Fruit fly (Drosophila melanogaster): ENCODE results near the gene CG31431.

Gene CG31431

DNA sequence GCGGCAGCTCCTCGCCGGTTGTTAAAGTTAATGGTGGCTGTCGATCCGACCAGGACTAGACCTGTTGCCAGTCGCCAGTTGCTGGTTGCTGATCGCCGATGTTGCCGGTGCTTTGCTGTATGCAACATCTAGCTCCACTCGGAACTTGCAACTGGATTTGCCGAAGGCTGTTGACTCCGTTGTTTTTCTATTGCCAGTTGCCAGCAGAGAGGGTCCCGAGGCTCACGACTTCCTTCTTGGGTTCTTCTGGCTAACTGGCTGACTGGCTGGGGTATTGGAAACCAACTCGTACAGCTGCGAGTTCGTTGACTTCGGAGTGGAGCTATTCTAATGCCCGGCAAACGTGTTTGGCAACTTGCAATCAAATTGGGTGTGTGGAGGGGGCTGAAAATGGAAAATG is 39.4 kb upstream of the CG31431 start:
- TF ChIP-seq CG17801 (GFP tag; optimal IDR thresholded peaks at IDR 0.05; ENCODE audit: partially characterized antibody), result no peak

DNA sequence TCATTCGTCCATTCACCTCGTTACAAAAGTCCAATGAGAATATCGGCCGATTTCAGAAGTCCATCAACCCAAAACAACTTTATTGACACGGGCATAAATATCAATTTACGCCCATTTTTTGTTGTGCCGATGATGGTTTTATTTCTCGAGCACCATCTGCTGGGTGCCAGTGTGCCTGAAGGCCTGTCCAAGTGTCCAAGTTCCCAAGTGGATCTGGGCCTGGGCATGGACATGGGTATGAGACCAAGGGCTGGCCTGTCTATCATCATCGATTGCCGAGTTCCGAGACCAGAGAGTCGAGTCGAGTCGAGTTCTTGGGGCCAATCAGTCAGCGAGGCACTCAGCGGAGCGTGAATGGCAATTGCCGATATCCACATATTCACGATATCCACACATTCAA is 38.3 kb upstream of the CG31431 start, which contains the start of gene Gr93a:
TSS of gene Gr93a (plus strand) at position 301 of the 400 bp plus-strand sequence.
- TF ChIP-seq CG17801 (GFP tag; optimal IDR thresholded peaks at IDR 0.05; ENCODE audit: partially characterized antibody), result no peak

DNA sequence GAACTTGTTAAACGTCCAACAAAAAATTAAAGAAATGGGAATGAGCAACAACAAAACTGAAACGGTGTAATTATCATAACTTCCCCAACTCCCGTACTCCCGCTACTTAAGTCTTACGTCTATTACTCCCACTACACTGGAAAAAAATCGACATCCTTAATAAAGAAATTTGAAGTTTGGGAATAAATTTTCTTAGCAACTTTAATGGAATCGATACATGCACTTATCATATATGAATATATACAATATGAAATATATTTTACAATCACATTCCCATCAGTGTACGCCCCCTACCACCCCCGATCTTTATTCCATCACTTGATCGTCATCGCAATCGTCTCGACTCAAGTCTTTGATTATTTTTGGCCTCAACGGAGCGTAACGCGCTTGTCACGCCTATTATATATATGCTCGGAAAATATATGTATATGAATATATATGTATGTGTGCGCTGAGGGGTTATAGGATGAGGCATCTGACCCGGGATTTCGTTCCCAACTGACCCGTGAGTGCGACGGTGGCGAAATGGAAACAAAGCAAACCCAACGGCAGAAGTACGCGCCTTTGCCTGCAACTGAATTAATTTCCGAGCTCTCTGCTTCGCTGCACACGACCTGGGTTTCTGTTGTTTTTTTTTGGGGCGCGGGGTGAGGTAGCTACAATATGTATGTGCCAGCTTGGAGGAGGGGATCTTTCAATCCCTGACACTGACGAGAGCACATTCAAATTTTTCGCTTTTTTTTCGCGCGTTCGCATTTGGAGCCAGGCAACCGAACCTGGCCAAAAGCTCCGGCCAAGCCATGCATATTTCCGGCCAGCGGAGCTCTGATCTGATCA is 36.0 kb upstream of the CG31431 start:
- no peak for TF ChIP-seq CG17801 (GFP tag; optimal IDR thresholded peaks at IDR 0.05; ENCODE audit: partially characterized antibody)

DNA sequence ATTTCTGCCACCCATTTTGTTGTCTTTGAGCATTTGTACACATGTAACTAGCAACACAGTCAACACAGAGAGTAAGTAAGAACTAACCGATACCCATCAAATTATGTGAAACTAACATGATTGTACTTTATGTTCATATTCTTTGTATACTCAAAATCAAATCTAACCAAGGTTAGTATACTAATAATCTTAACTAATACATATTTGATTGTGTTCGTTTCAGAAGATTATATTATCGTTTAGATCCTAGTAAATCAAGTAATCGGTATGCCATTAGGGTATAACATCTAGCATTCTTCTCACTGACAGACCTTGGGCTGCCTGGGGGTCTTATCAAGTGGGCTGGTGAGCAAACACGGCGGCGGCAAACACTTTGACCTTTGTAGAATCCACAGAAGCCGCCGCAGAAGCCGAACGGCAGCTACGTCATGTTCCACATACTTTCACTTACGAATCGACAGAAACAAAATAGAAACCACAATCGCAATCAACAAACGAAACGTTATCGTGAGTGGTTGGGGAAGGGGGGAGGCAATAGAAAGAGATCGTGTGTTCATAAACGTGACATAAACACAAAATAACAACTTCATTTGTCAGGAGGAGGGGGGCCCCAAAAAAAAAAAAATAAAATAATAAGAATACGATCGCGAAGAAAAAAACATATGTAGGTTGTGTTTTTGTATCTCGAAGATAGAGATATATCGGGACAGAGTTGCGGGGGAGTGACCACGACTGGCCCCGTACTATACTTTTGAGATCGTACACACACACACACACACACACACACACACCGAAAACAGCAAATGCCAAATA is 34.9 kb upstream of the CG31431 start:
- no peak for TF ChIP-seq CG17801 (GFP tag; optimal IDR thresholded peaks at IDR 0.05; ENCODE audit: partially characterized antibody)

DNA sequence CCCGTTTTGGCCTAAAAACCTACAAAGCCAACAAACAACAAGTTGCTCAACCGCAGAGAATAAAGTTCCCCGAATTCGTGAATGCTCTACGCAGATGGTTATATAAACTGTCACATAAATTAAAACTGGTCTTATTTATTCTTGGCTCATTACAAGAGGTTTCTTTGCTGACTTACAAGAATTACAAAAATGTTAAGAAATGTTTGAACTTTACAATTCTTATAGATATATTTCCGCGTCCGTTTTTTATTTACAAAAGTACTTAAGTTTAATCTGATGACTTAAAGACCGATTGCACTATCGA is 34.3 kb upstream of the CG31431 start:
- no peak for TF ChIP-seq CG17801 (GFP tag; optimal IDR thresholded peaks at IDR 0.05; ENCODE audit: partially characterized antibody)

DNA sequence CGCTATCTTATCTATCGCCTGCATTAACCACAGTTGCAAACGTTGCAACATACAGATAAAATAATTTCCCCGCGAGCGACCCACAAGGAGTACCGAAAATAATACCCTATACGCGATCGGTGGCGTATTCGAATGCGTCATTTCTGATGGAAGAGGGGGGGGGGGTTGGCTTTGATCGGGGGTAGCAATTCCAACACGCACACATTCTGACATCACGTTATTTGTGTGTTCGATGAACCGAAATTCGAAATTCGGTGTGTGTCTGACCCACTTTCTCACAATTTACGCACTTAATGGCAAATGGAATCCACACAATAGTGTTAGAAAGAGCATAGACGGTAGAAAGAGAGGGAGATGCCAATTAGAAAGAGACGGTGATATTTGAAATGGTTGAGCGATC is 33.9 kb upstream of the CG31431 start:
- TF ChIP-seq CG17801 (GFP tag; optimal IDR thresholded peaks at IDR 0.05; ENCODE audit: partially characterized antibody), result no peak

DNA sequence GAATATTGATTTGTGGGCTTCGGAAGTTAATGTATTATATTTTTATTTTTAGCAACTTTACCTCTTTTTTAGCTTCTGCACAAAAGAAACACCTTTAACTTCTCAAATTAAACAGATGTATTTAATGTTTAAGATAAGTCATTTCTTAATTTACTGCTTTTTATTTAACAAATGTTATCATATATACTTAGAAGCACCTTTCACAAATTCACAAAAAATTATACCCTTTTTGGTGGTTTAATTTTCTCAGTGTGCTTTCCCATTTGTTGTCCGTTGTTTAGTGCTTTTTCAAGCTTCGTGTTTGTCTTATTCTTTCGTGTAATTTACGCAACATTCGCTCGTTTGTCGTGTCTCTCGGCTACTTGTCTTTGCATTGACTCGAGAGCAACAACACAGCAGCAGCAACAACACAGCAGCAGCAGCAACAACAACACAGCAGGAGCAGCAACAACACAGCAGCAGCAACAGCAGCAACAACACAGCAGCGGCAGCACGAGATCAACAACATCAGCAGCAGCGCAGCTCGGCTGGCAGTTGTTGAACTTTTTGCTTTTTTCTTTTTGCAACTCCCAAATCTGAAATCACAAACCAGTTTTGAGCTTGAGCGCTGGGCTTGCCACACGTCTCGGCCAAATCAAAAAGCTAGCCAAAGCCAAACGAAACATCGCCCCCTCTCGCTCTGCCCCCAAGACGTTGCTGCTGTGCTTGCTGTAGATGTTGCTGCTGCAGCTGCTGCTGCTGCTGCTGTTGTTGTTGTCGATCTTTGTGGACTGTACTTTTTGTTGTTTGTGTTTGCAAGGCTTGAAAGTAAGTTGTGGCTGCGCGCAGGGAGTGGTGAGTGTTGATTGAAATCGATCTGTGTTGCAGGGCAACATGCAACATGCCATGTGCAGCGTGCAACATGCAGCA is 33.2 kb upstream of the CG31431 start:
- TF ChIP-seq CG17801 (GFP tag; optimal IDR thresholded peaks at IDR 0.05; ENCODE audit: partially characterized antibody), result no peak

DNA sequence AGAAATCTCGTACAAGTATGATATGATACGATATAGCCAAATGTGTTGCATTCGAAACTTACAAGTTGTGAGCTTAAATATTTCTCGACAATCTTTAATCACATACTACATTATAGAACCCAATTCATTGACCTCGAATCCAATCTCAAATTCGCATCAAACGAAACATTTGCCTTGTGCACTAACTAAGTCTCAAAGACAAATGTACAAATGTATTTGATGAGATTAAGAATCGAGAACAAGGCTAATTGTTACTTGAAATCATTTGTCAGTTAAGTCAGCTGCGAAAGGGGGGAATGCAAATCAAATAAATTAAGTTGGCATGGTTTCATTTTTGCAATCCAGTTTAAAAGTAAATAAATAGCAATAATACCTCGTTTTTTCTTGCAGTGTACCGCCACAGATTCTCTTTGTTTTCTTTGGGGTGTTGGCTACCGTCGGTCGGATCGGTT is 31.9 kb upstream of the CG31431 start:
- no peak for TF ChIP-seq CG17801 (GFP tag; optimal IDR thresholded peaks at IDR 0.05; ENCODE audit: partially characterized antibody)

DNA sequence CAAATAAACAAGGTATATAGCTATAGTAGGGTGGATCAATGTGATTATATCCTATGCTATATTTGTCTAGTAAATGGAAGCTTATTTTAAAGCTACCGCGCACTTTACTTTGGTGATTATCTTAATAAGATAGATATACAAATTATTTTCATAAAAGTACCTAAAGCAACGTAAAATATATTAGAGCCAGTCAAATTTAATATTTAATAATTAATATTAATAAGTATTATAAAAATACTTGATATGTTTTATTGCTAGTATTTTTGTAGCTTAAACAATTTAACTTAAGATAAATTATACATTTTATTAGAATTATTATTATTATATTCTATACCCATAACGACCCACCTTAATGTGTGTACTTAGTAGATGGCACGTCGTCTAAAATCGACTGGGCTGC is 30.8 kb upstream of the CG31431 start:
- TF ChIP-seq CG17801 (GFP tag; optimal IDR thresholded peaks at IDR 0.05; ENCODE audit: partially characterized antibody), result peak; percentile 92

DNA sequence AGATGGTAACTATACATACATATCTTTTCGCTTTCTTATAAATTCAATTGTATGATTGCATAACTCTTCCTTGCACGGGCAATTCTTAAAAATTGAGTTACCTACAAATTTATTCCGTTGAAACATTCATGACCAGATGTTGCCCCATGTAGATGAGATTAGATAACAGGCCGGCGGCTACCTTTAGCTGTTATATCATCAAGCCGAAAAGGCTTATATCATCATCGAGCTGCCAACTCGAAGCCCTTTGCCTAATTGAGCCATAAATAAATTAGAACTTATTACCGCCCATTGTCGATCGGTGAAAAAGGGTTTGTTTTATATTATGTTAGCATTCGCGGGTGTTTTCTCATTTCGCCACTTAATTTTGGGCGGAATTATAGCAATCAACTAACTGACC is 30.0 kb upstream of the CG31431 start:
- no peak for TF ChIP-seq CG17801 (GFP tag; optimal IDR thresholded peaks at IDR 0.05; ENCODE audit: partially characterized antibody)

DNA sequence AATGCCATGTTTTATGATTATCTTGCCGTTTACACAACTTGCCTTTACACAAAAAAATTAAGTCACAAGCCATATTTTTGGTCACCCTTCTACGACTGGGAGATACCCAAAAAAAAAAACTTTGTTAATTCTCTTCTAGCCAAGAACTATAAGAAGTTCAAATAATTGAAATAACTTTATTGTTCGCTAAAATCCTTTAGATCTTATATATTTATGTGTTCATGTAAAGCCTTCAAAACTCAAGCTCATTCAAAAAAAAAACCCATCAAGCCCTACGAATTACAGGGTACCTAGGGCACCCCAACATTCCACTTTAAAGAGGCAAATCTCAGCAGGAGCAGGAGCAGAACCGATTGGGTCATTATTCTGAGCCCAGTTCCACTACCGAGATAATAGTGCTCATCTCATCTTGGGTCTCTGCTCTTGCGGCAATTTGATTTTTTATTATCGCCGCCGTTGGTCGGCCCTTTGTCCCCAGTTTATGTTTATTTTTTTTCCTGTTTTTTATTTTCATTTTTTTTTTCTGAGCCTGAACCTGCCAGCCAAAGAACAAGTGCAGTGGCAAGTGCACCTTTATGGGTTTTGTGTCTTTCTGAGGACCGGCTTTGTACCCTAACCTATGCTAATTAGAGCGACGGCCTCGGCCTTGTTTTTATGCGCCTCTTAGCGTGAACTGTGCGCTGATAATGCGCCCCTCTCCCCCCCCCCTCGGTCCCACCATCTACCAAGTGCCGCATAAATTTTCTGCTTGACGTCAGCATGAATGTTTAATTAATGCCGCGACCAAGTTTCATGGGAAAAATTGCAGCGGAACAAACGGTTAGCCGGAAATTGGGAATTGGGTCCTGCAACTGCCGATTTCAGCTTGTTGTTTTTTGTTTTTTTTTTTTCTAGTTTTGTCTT is 28.8 kb upstream of the CG31431 start:
- no peak for TF ChIP-seq CG17801 (GFP tag; optimal IDR thresholded peaks at IDR 0.05; ENCODE audit: partially characterized antibody)

DNA sequence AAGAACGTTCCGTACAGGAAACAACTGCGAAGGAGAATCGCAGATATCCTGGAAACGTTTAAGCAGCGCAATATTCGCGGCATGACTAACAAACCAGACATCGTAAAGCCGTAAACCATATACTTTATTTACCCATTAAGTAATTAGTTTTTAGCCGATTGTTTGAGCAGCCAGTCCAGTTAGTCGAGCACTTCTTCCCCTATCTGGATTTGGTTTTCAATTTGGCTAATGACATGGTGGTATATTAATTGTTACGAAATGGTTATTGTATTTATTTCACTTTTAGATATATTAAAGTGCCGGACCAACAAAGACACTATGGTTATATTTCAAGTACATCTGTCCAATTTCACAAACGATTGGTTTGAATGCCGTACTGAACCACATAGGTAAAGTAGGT is 26.8 kb upstream of the CG31431 start, which contains the start of gene Gr93b:
TSS of gene Gr93b (minus strand) at position 101 of the 400 bp plus-strand sequence.
- TF ChIP-seq CG17801 (GFP tag; optimal IDR thresholded peaks at IDR 0.05; ENCODE audit: partially characterized antibody), result no peak

DNA sequence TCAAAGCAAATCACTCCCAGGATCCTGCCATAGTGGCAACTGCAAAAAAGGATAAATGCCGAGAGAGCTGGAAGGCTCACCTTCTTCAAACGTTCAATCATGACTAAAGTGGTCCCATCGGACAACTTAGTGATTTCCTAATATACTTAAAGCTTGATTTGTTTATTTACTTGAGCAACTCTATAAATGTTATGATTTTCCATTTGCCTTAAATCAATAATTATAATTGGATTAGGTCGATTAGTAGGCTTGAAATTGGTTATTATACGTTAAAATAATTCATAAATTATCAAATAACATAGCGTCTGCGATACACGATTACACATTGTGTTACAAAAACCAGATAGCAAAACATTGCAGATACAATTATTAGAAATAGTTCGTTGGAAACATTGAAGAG is 25.3 kb upstream of the CG31431 start, which contains the start of gene Gr93c:
TSS of gene Gr93c (minus strand) at position 101 of the 400 bp plus-strand sequence.
- no peak for TF ChIP-seq CG17801 (GFP tag; optimal IDR thresholded peaks at IDR 0.05; ENCODE audit: partially characterized antibody)

DNA sequence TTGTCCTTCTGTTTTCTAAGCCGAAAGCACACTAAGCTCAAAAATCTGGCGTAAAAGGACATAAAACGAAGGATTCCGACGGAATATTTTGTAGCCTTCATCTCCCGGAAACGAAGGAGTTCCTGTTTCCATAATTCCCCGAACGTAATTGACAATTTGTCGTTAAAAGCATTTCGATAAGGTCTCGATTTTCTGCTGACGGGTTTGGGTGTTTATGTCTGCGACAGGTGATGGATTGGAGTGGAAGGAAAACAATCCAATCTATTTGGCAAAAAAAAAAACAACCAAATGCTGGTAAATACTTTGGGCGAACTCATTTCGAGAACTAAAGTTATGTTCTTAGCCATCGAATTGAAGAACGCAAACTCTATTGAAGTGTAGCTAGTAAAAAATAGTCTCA is 23.9 kb upstream of the CG31431 start, which contains the start of gene Gr93d:
TSS of gene Gr93d (minus strand) at position 101 of the 400 bp plus-strand sequence.
- TF ChIP-seq CG17801 (GFP tag; optimal IDR thresholded peaks at IDR 0.05; ENCODE audit: partially characterized antibody), result no peak

Data from ovary, adult (tissue).